Fruit fly (Drosophila melanogaster): ENCODE measurements around the gene Rubicon.

Rubicon gene

DNA sequence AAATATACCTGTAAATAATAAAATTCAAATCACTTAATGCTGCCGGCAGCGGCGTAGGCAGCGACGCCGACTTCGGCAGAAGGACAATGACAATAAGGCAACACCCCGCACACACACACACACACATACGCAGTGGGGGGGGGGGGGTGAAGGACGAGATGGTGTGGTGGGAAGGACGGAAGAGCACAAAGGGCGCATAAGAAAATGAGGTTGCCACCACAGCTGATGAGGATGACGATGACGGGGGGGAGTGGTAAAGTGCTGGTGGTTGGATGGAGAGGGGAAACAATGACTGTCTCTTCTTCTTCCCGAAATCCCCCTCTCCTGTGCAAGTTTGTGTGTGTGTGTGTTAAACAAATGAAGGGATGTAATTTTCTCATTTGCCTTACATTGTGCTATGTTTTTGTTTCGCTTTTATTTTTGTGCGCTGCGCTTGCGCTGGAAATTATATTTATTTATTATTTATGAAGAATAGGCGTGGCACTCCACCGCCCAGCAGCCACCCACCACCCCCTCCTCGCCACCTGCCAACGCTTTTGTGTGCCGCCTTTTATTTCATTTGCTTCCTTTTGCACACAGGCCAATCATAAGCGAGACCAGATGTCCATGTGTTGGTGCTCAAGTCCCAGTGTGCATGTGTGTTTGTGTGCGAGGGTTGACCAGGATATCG lies 18.1 kb downstream of the Rubicon start:
- TF ChIP-seq abd-A (tag; optimal IDR thresholded peaks at IDR 0.05), result peak; percentile 82
- no peak for TF ChIP-seq lov (optimal IDR thresholded peaks at IDR 0.05)
- 0 out of 3 replicates have a peak, but pooled peaks have one; percentile 15 for TF ChIP-seq lov (GFP tag; IDR thresholded peaks at IDR 0.05)
- peak; percentile 97 for TF ChIP-seq crol (GFP tag; IDR thresholded peaks at IDR 0.05)
- TF ChIP-seq Adf1 (GFP tag; IDR thresholded peaks at IDR 0.05), result peak; percentile 82
- TF ChIP-seq Kr (GFP tag; optimal IDR thresholded peaks at IDR 0.05), result no peak
- TF ChIP-seq CG12659 (GFP tag; optimal IDR thresholded peaks at IDR 0.05), result no peak
- peak; percentile 92 for TF ChIP-seq Nf-YB (GFP tag; optimal IDR thresholded peaks at IDR 0.05)
- peak; percentile 64 for TF ChIP-seq cg (GFP tag; optimal IDR thresholded peaks at IDR 0.05)
- peak; percentile 77 for TF ChIP-seq ewg (GFP tag; optimal IDR thresholded peaks at IDR 0.05)
- TF ChIP-seq CG17385 (GFP tag; optimal IDR thresholded peaks at IDR 0.05), result peak; percentile 74
- peak; percentile 95 for TF ChIP-seq Nf-YC (tag; optimal IDR thresholded peaks at IDR 0.05)
- peak; percentile 25 for TF ChIP-seq pros (GFP tag; optimal IDR thresholded peaks at IDR 0.05)
- TF ChIP-seq chn (GFP tag; optimal IDR thresholded peaks at IDR 0.05), result no peak
- TF ChIP-seq seq (GFP tag; IDR thresholded peaks at IDR 0.05), result peak; percentile 63; the same call in 1 of the 2 replicates

DNA sequence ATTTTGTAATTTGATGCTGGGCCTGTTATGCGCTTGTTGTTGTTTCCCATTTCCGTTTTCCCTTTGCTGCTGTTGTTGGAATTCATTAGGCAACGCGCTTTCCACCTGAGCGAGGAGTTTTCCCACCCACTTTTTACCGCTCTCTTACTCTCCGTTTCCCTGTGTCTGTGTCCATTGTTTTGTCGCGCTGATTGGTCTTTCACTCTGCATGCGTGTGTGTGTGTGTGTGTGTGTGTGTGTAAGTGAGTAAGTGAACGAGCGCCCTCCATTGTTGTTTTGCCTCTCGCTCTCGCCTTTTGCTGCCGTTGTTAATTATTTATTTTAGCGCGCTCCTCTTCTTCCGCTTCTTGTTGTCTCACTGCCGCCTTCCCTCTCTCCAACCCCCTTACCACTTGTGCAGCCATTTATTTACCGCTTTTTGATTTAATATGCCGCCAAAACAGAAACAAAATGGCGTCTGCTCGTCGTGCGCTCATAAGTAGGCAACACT lies 19.3 kb downstream of the Rubicon start:
- TF ChIP-seq Nf-YB (GFP tag; optimal IDR thresholded peaks at IDR 0.05) (peak; percentile 92), phol (tag; optimal IDR thresholded peaks at IDR 0.05) (peak; percentile 85), CoRest (tag; optimal IDR thresholded peaks at IDR 0.05) (peak; percentile 15), Trl (optimal IDR thresholded peaks at IDR 0.05) (peak in 1 of 2 experiments; percentile 10), Trl (GFP tag; optimal IDR thresholded peaks at IDR 0.05) (no peak), CG1603 (tag; optimal IDR thresholded peaks at IDR 0.05) (no peak), crol (GFP tag; IDR thresholded peaks at IDR 0.05) (peak; percentile 40), CG17385 (GFP tag; optimal IDR thresholded peaks at IDR 0.05) (peak; percentile 7), CG1832 (GFP tag; optimal IDR thresholded peaks at IDR 0.05) (peak; percentile 7), salm (tag; optimal IDR thresholded peaks at IDR 0.05) (no peak), cg (GFP tag; optimal IDR thresholded peaks at IDR 0.05) (peak; percentile 59), gcm (GFP tag; optimal IDR thresholded peaks at IDR 0.05) (no peak), Nf-YC (tag; optimal IDR thresholded peaks at IDR 0.05) (peak; percentile 95), Nf-YA (GFP tag; IDR thresholded peaks at IDR 0.05) (0 out of 2 replicates have a peak, but pooled peaks have one; percentile 34), CG2120 (GFP tag; optimal IDR thresholded peaks at IDR 0.05) (no peak), seq (GFP tag; IDR thresholded peaks at IDR 0.05) (peak; percentile 38; the same call in 1 of the 2 replicates), Ets65A (GFP tag) (peak; percentile 12), CG10321 (GFP tag; IDR thresholded peaks at IDR 0.05) (0 out of 2 replicates have a peak, but pooled peaks have one; percentile 26), Rfx (GFP tag; IDR thresholded peaks at IDR 0.05) (no peak)

DNA sequence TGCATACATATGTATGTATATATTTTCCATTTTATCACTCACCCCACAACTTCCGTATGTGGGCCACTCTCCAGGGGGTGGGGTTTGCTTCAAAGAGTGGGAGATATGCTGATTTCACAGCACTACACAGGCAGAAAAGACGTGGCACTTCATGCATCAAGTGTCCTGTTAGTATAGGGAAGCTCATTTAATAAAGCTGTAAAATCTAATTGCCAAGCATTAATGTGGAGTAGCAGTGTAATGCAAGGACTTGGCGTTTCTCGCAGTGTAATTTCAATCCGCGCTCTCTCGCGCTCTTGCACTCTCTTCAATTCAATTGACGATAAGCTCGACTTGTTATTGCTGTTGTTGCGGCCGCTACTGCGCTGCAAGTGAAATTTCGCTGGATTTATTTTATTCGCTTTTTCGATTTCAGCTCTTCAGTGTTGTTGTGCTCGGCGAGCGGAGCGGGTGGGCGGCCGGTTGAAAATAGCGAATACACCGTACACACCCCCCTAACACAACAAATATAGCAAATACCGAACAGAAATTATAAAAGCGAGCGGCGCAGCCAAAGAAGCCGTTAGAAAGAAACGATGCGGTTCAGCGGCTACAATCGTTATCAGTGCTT lies 32.5 kb downstream of the Rubicon start, which contains the start of gene Hexo2:
Hexo2 (plus strand) TSS at position 419 of the 610 bp plus-strand sequence.
- peak; percentile 36; the same call in 1 of the 2 replicates for TF ChIP-seq GATAe (GFP tag; conservative IDR thresholded peaks at IDR 0.05)
- TF ChIP-seq repo (GFP tag; optimal IDR thresholded peaks at IDR 0.05), result peak; percentile 93
- TF ChIP-seq CG12744 (GFP tag; optimal IDR thresholded peaks at IDR 0.05), result peak; percentile 76
- peak; percentile 91 for TF ChIP-seq CHES-1-like (GFP tag; optimal IDR thresholded peaks at IDR 0.05)
- TF ChIP-seq CG11723 (GFP tag; optimal IDR thresholded peaks at IDR 0.05), result peak; percentile 79
- peak; percentile 91 for TF ChIP-seq CG9609 (GFP tag; optimal IDR thresholded peaks at IDR 0.05)
- TF ChIP-seq Doc3 (GFP tag; IDR thresholded peaks at IDR 0.05; ENCODE audit: partially characterized antibody), result no peak
- TF ChIP-seq YL-1 (GFP tag; optimal IDR thresholded peaks at IDR 0.05), result peak; percentile 37
- TF ChIP-seq CG11560 (tag; IDR thresholded peaks at IDR 0.05), result peak; percentile 78
- TF ChIP-seq oc (tag; optimal IDR thresholded peaks at IDR 0.05), result peak; percentile 96
- peak; percentile 97 for TF ChIP-seq Gug (GFP tag; IDR thresholded peaks at IDR 0.05)
- peak; percentile 92 for TF ChIP-seq CG4730 (GFP tag; IDR thresholded peaks at IDR 0.05)
- TF ChIP-seq CG31224 (GFP tag; IDR thresholded peaks at IDR 0.05), result peak; percentile 72
- peak; percentile 83 for TF ChIP-seq Lim3 (GFP tag; IDR thresholded peaks at IDR 0.05)
- TF ChIP-seq mld (GFP tag; IDR thresholded peaks at IDR 0.05; ENCODE audit: partially characterized antibody), result no peak
- TF ChIP-seq mam (GFP tag; optimal IDR thresholded peaks at IDR 0.05), result peak; percentile 88
- peak; percentile 82 for TF ChIP-seq CG17568 (GFP tag; optimal IDR thresholded peaks at IDR 0.05)
- peak; percentile 90 for TF ChIP-seq esg (GFP tag; conservative IDR thresholded peaks at IDR 0.05)
- peak; percentile 90 for TF ChIP-seq Asciz (GFP tag; optimal IDR thresholded peaks at IDR 0.05)
